Worm (Caenorhabditis elegans): Measurements from ENCODE around the gene scrm-7.
"Not testable (repeated sequence)": the region's sequence is repeated elsewhere in the genome, so short reads cannot be mapped to it uniquely, and the experiment has no call there.

The scrm-7 gene

DNA sequence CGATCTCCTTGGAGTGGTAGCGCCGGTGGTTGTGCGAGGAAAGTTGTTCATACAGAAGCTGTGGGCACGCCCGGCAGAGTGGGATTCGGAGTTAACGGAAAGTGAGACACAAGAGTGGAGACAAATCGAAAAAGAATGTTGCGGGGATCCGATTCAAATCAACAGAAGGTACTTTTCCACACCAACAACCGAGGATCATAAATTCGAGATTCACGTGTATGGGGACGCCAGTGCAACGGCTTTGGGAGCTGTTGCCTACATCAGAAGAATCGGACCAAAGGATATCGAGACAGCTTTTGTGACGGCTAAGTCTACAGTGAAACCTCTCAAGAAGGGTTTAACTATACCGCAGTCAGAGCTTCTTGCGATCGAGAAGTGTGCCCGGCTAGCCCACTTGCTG, 16.0 kb downstream of the scrm-7 start:
- TF ChIP-seq klf-2 (GFP tag; conservative IDR thresholded peaks at IDR 0.05) (no peak), flt-1 (GFP tag; IDR thresholded peaks at IDR 0.05) (no peak), cog-1 (tag; optimal IDR thresholded peaks at IDR 0.05) (no peak)

DNA sequence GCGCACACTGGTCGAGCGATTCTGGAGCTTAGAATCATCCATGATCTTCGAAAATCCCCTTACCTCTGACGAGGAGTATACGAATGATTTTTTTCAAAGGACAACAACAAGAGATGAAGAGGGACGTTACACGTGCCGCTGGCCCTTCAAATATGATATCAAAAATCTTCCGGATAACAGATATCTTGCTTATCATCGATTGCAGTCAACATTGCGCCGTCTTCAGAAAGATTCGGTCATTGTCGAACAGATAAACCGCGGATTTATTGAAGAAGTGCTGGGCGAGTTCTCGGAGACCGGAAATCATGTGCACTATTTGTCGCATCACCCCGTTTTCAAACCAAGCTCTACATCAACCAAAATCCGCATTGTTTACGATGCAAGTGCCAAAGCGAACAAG, 17.0 kb downstream of the scrm-7 start:
- TF ChIP-seq T22C8.4 (GFP tag; IDR thresholded peaks at IDR 0.05) (no peak), ref-1 (GFP tag; conservative IDR thresholded peaks at IDR 0.05) (no peak), flt-1 (GFP tag; IDR thresholded peaks at IDR 0.05) (no peak), ztf-23 (GFP tag; IDR thresholded peaks at IDR 0.05) (no peak), klf-2 (GFP tag; conservative IDR thresholded peaks at IDR 0.05) (no peak)

ce11 chrV:14750357-14750756, 29.2 kb downstream of the scrm-7 start, which contains the start of gene nspa-10:
Gene nspa-10, minus strand, starts transcription at chrV:14750457.
- not testable (repeated sequence) for TF ChIP-seq med-1 (GFP tag; optimal IDR thresholded peaks at IDR 0.05; ENCODE audit: insufficient read depth); T22C8.4 (GFP tag; IDR thresholded peaks at IDR 0.05); klf-2 (GFP tag; conservative IDR thresholded peaks at IDR 0.05)

ce11 chrV:14748608-14749137, 30.9 kb downstream of the scrm-7 start, which contains the start of the genes lipl-8 and Y50E8A.22:
Gene lipl-8, minus strand, starts transcription at chrV:14748708.
Gene Y50E8A.22, minus strand, starts transcription at chrV:14749087.
- TF ChIP-seq ref-1 (GFP tag; conservative IDR thresholded peaks at IDR 0.05) (no peak), med-1 (GFP tag; optimal IDR thresholded peaks at IDR 0.05; ENCODE audit: insufficient read depth) (no peak), flt-1 (GFP tag; IDR thresholded peaks at IDR 0.05) (no peak), ztf-23 (GFP tag; IDR thresholded peaks at IDR 0.05) (no peak), ztf-29 (GFP tag; IDR thresholded peaks at IDR 0.05) (no peak), klf-2 (GFP tag; conservative IDR thresholded peaks at IDR 0.05) (no peak), T22C8.4 (GFP tag; IDR thresholded peaks at IDR 0.05) (no peak), cog-1 (tag; optimal IDR thresholded peaks at IDR 0.05) (no peak), tab-1 (GFP tag; IDR thresholded peaks at IDR 0.05) (no peak)

ce11 chrV:14746975-14747374, 32.6 kb downstream of the scrm-7 start:
- TF ChIP-seq tab-1 (GFP tag; IDR thresholded peaks at IDR 0.05): no peak
- TF ChIP-seq cog-1 (tag; optimal IDR thresholded peaks at IDR 0.05): no peak
- TF ChIP-seq med-1 (GFP tag; optimal IDR thresholded peaks at IDR 0.05; ENCODE audit: insufficient read depth): no peak
- TF ChIP-seq ref-1 (GFP tag; conservative IDR thresholded peaks at IDR 0.05): no peak
- no peak for TF ChIP-seq ztf-23 (GFP tag; IDR thresholded peaks at IDR 0.05)
- TF ChIP-seq T22C8.4 (GFP tag; IDR thresholded peaks at IDR 0.05): no peak
- TF ChIP-seq flt-1 (GFP tag; IDR thresholded peaks at IDR 0.05): no peak

DNA sequence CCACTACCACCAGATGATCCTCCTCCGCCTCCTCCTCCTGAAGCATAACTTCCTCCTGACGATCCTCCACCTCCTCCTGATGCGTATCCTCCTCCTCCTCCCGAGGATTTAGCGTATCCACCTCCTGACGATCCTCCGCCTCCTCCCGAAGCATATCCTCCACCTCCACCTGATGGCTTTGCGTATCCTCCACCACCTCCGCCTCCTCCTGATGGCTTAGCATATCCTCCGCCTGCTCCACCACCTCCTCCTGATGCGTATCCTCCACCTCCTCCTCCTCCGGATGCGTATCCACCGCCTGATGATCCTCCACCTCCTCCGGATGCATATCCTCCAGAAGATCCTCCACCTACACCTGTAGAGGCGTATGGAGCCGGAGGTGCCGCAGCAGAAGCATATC, 34.7 kb downstream of the scrm-7 start:
- TF ChIP-seq cog-1 (tag; optimal IDR thresholded peaks at IDR 0.05): no peak
- TF ChIP-seq ztf-23 (GFP tag; IDR thresholded peaks at IDR 0.05): no peak
- TF ChIP-seq klf-2 (GFP tag; conservative IDR thresholded peaks at IDR 0.05): 0 out of 2 replicates have a peak, but pooled peaks have one; percentile 11
- TF ChIP-seq ref-1 (GFP tag; conservative IDR thresholded peaks at IDR 0.05): no peak
- TF ChIP-seq flt-1 (GFP tag; IDR thresholded peaks at IDR 0.05): no peak
- TF ChIP-seq ztf-29 (GFP tag; IDR thresholded peaks at IDR 0.05): no peak
- no peak for TF ChIP-seq T22C8.4 (GFP tag; IDR thresholded peaks at IDR 0.05)
- TF ChIP-seq tab-1 (GFP tag; IDR thresholded peaks at IDR 0.05): peak; percentile 67; the same call in 1 of the 2 replicates

- TF ChIP-seq T22C8.4 (GFP tag; IDR thresholded peaks at IDR 0.05) (no peak), cog-1 (tag; optimal IDR thresholded peaks at IDR 0.05) (no peak), ztf-23 (GFP tag; IDR thresholded peaks at IDR 0.05) (no peak), klf-2 (GFP tag; conservative IDR thresholded peaks at IDR 0.05) (no peak), ref-1 (GFP tag; conservative IDR thresholded peaks at IDR 0.05) (no peak), tab-1 (GFP tag; IDR thresholded peaks at IDR 0.05) (no peak), ztf-29 (GFP tag; IDR thresholded peaks at IDR 0.05) (no peak), med-1 (GFP tag; optimal IDR thresholded peaks at IDR 0.05; ENCODE audit: insufficient read depth) (no peak), flt-1 (GFP tag; IDR thresholded peaks at IDR 0.05) (no peak)
Observed at ce11 chrV:14741233-14741632, 38.3 kb downstream of the scrm-7 start, which contains the start of gene Y50E8A.6. Gene Y50E8A.6, minus strand, starts transcription at chrV:14741333.

DNA sequence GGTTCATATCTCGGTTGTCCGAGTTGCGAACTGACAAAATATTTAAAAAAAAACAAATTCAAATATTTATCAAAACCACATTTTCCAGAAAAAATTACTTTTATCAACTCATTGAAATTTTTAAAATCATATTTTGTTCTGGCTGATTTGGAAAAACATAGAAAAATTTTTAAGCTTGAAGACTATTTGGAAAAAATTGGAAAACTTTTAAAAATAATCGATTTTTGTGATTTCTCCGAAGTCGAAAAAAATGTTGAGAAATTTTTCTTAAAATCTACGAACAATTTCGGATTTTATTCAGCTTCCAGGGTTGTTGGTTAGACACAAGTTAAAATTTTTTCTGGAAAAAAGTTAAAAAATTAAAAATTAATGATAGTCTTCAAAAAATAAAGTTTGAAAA, 42.7 kb downstream of the scrm-7 start, which contains the start of gene Y50E8A.5:
Y50E8A.5 (minus strand) TSS at position 101 of the 400 bp plus-strand sequence.
- no peak for TF ChIP-seq med-1 (GFP tag; optimal IDR thresholded peaks at IDR 0.05; ENCODE audit: insufficient read depth)
- no peak for TF ChIP-seq T22C8.4 (GFP tag; IDR thresholded peaks at IDR 0.05)
- TF ChIP-seq flt-1 (GFP tag; IDR thresholded peaks at IDR 0.05): no peak
- no peak for TF ChIP-seq tab-1 (GFP tag; IDR thresholded peaks at IDR 0.05)
- no peak for TF ChIP-seq klf-2 (GFP tag; conservative IDR thresholded peaks at IDR 0.05)
- TF ChIP-seq ztf-23 (GFP tag; IDR thresholded peaks at IDR 0.05): no peak
- TF ChIP-seq cog-1 (tag; optimal IDR thresholded peaks at IDR 0.05): no peak
- TF ChIP-seq ztf-29 (GFP tag; IDR thresholded peaks at IDR 0.05): no peak
- TF ChIP-seq ref-1 (GFP tag; conservative IDR thresholded peaks at IDR 0.05): no peak

DNA sequence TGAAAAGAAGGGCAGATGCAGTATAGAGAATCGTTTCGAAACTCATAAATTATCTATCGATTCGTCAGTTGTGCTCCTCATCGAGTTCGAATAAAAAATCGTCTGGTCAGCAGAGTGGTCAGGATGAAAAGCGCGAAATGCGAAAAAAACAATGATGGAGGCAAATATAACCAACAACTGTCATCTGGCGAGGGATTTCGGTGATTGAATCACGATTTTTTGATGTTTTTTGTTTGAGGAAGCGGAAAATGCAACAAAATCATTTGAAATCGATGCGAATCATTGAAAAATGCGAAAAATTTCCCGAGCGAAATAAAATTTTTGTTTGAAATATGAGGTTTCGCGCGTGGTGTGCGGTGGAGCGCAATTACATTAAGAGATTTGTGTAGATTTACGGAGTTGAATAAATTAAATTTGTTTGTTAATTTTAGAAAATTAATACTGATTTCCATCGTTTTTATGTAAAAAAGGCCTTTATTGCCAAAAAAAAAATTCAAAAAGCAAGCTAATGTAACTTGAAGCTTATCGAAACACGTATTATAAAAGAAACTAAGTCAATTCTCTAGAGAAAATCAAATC, 45.3 kb downstream of the scrm-7 start, which contains the start of gene unc-61:
unc-61 (minus strand) TSS at position 51 of the 579 bp plus-strand sequence.
- TF ChIP-seq cog-1 (tag; optimal IDR thresholded peaks at IDR 0.05) (no peak), tab-1 (GFP tag; IDR thresholded peaks at IDR 0.05) (no peak), ztf-29 (GFP tag; IDR thresholded peaks at IDR 0.05) (no peak), ref-1 (GFP tag; conservative IDR thresholded peaks at IDR 0.05) (no peak), ztf-23 (GFP tag; IDR thresholded peaks at IDR 0.05) (no peak), T22C8.4 (GFP tag; IDR thresholded peaks at IDR 0.05) (no peak), klf-2 (GFP tag; conservative IDR thresholded peaks at IDR 0.05) (no peak), flt-1 (GFP tag; IDR thresholded peaks at IDR 0.05) (no peak), med-1 (GFP tag; optimal IDR thresholded peaks at IDR 0.05; ENCODE audit: insufficient read depth) (no peak)

- TF ChIP-seq T22C8.4 (GFP tag; IDR thresholded peaks at IDR 0.05) (no peak), flt-1 (GFP tag; IDR thresholded peaks at IDR 0.05) (no peak), cog-1 (tag; optimal IDR thresholded peaks at IDR 0.05) (no peak), med-1 (GFP tag; optimal IDR thresholded peaks at IDR 0.05; ENCODE audit: insufficient read depth) (no peak), ref-1 (GFP tag; conservative IDR thresholded peaks at IDR 0.05) (no peak), ztf-29 (GFP tag; IDR thresholded peaks at IDR 0.05) (no peak), tab-1 (GFP tag; IDR thresholded peaks at IDR 0.05) (no peak), ztf-23 (GFP tag; IDR thresholded peaks at IDR 0.05) (no peak), klf-2 (GFP tag; conservative IDR thresholded peaks at IDR 0.05) (no peak)
Observed at ce11 chrV:14729343-14729742, 50.2 kb downstream of the scrm-7 start, which contains the start of gene oig-3. Gene oig-3, plus strand, starts transcription at chrV:14729643.

All from whole organism, midembryonic.